Worm (Caenorhabditis elegans) whole organism, L4/young adult: ENCODE data around the gene sri-39.

ENCODE experiments used
- W03F9.2 ChIP-seq: fragments of 150-350 bp; optimal IDR thresholded peaks from 2 replicates; lab custom pipeline; 2014; ENCODE audit warnings: missing biosample characterization, missing genetic modification characterization
- him-1 ChIP-seq: sonication (generic microtip); optimal IDR thresholded peaks from 2 replicates; lab custom pipeline; 2016; ENCODE audit warnings: missing genotype, missing genetic modification reagents, missing genetic modification characterization, missing compliant biosample characterization

DNA sequence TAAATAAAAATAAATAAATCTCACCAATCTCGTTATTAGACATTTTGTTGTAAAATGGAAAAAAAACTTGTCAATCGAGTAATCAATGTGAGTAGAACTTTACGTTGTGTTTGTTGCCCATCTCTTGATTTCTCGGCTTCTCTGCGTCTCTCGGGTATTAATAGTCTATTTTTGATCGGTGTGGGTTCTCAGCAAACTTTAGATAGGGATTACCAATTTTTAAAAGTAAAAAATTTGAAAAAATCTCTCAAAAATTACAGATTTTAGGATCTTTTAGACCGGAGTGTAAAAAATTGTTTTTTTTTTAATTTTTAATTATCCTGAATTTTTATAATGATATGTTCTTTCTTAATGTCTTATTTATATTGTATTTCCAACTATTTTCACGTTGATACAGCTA, 50.1 kb downstream of the sri-39 start, which contains the start of gene F22E5.21:
- TF ChIP-seq him-1 (tag; lab: Kevin White, UChicago) (no peak), W03F9.2 (tag; lab: Kevin White, UChicago) (no peak)
